Worm (Caenorhabditis elegans): ENCODE measurements around the gene Y57G11C.3.

Gene Y57G11C.3

ce11 chrIV:14795918-14796488 lies 28.0 kb downstream of the Y57G11C.3 start, which contains the start of gene coq-3:
Gene coq-3 (minus strand): TSS chrIV:14796324.
- no peak for TF ChIP-seq nhr-25 (tag; optimal IDR thresholded peaks at IDR 0.05)
- TF ChIP-seq nhr-43 (tag; optimal IDR thresholded peaks at IDR 0.05; ENCODE audit: poor library complexity, severe bottlenecking), result peak; percentile 15
- peak; percentile 83 for TF ChIP-seq ama-1 (optimal IDR thresholded peaks at IDR 0.05)
- TF ChIP-seq eor-1 (tag; optimal IDR thresholded peaks at IDR 0.05), result no peak
- TF ChIP-seq ztf-4 (tag; optimal IDR thresholded peaks at IDR 0.05), result peak; percentile 5

ce11 chrIV:14797354-14797753 lies 29.4 kb downstream of the Y57G11C.3 start, which contains the start of the genes Y57G11C.1147 and nuo-3:
Gene Y57G11C.1147 (minus strand): TSS chrIV:14797514.
Gene nuo-3 (minus strand): TSS chrIV:14797544.
- TF ChIP-seq lin-39 (tag; optimal IDR thresholded peaks at IDR 0.05) (peak; percentile 75), nfya-1 (tag; optimal IDR thresholded peaks at IDR 0.05; ENCODE audit: insufficient read depth) (peak; percentile 80), R02D3.7 (tag; optimal IDR thresholded peaks at IDR 0.05) (peak; percentile 67), eor-1 (tag; optimal IDR thresholded peaks at IDR 0.05) (no peak), lin-15B (tag; optimal IDR thresholded peaks at IDR 0.05) (peak; percentile 45), ama-1 (optimal IDR thresholded peaks at IDR 0.05) (peak; percentile 18), hmg-11 (tag; optimal IDR thresholded peaks at IDR 0.05) (peak; percentile 30), daf-12 (tag; optimal IDR thresholded peaks at IDR 0.05) (no peak)

- TF ChIP-seq R02D3.7 (tag; optimal IDR thresholded peaks at IDR 0.05) (no peak), ceh-16 (tag; optimal IDR thresholded peaks at IDR 0.05) (no peak), ama-1 (optimal IDR thresholded peaks at IDR 0.05) (no peak), nhr-23 (tag; optimal IDR thresholded peaks at IDR 0.05) (no peak), snpc-4 (tag; optimal IDR thresholded peaks at IDR 0.05) (no peak), ceh-28 (tag; optimal IDR thresholded peaks at IDR 0.05) (no peak), jun-1 (tag; optimal IDR thresholded peaks at IDR 0.05) (no peak), skn-1 (tag; optimal IDR thresholded peaks at IDR 0.05) (no peak), tbx-2 (tag; optimal IDR thresholded peaks at IDR 0.05) (no peak), nfya-1 (tag; optimal IDR thresholded peaks at IDR 0.05; ENCODE audit: insufficient read depth) (no peak), zag-1 (tag; optimal IDR thresholded peaks at IDR 0.05) (no peak), unc-62 (GFP tag; optimal IDR thresholded peaks at IDR 0.05) (no peak), nhr-43 (tag; optimal IDR thresholded peaks at IDR 0.05; ENCODE audit: poor library complexity, severe bottlenecking) (no peak), nhr-11 (tag; optimal IDR thresholded peaks at IDR 0.05) (no peak), nhr-77 (tag; optimal IDR thresholded peaks at IDR 0.05) (no peak), mml-1 (tag; optimal IDR thresholded peaks at IDR 0.05) (no peak), fos-1 (tag; optimal IDR thresholded peaks at IDR 0.05) (no peak), mdl-1 (tag; optimal IDR thresholded peaks at IDR 0.05) (no peak), eor-1 (tag; optimal IDR thresholded peaks at IDR 0.05) (no peak), elt-3 (tag; optimal IDR thresholded peaks at IDR 0.05) (no peak)
Measured at ce11 chrIV:14797849-14798248, 29.8 kb downstream of the Y57G11C.3 start, which contains the start of gene arl-8. Gene arl-8 (plus strand): TSS chrIV:14798149.

ce11 chrIV:14799186-14799585 lies 31.2 kb downstream of the Y57G11C.3 start, which contains the start of gene Y57G11C.14:
Gene Y57G11C.14 (plus strand): TSS chrIV:14799311.
- no peak for TF ChIP-seq nhr-67 (tag; optimal IDR thresholded peaks at IDR 0.05)
- no peak for TF ChIP-seq ama-1 (optimal IDR thresholded peaks at IDR 0.05)
- no peak for TF ChIP-seq skn-1 (tag; optimal IDR thresholded peaks at IDR 0.05)
- TF ChIP-seq unc-39 (tag; optimal IDR thresholded peaks at IDR 0.05), result no peak

- no peak for TF ChIP-seq lin-15B (tag; optimal IDR thresholded peaks at IDR 0.05)
- peak; percentile 57 for TF ChIP-seq nfya-1 (tag; optimal IDR thresholded peaks at IDR 0.05; ENCODE audit: insufficient read depth)
Measured at ce11 chrIV:14800931-14801330, 32.9 kb downstream of the Y57G11C.3 start.

ce11 chrIV:14802316-14802715 lies 34.3 kb downstream of the Y57G11C.3 start, which contains the start of gene Y57G11C.1142:
Gene Y57G11C.1142 (plus strand): TSS chrIV:14802616.
- TF ChIP-seq ztf-11 (tag; optimal IDR thresholded peaks at IDR 0.05), result no peak
- TF ChIP-seq pha-4 (tag; optimal IDR thresholded peaks at IDR 0.05), result no peak
- TF ChIP-seq lin-15B (tag; optimal IDR thresholded peaks at IDR 0.05), result no peak
- no peak for TF ChIP-seq nhr-11 (tag; optimal IDR thresholded peaks at IDR 0.05)
- TF ChIP-seq aly-2 (tag; optimal IDR thresholded peaks at IDR 0.05), result no peak
- no peak for TF ChIP-seq skn-1 (tag; optimal IDR thresholded peaks at IDR 0.05)
- no peak for TF ChIP-seq mdl-1 (tag; optimal IDR thresholded peaks at IDR 0.05)
- TF ChIP-seq nhr-25 (tag; optimal IDR thresholded peaks at IDR 0.05), result no peak
- TF ChIP-seq nhr-43 (tag; optimal IDR thresholded peaks at IDR 0.05; ENCODE audit: poor library complexity, severe bottlenecking), result no peak
- TF ChIP-seq nfya-1 (tag; optimal IDR thresholded peaks at IDR 0.05; ENCODE audit: insufficient read depth), result no peak
- TF ChIP-seq tbx-2 (tag; optimal IDR thresholded peaks at IDR 0.05), result no peak
- TF ChIP-seq nhr-237 (tag; optimal IDR thresholded peaks at IDR 0.05), result no peak
- TF ChIP-seq sea-2 (GFP tag; optimal IDR thresholded peaks at IDR 0.05), result no peak
- TF ChIP-seq ztf-4 (tag; optimal IDR thresholded peaks at IDR 0.05), result no peak
- no peak for TF ChIP-seq nhr-76 (tag; optimal IDR thresholded peaks at IDR 0.05)
